Worm (Caenorhabditis elegans): Measurements from ENCODE around the gene alh-8.

alh-8 gene

ce11 chrII:11685177-11685576 is 43.7 kb upstream of the alh-8 start, which contains the start of gene C47D12.5:
TSS of gene C47D12.5 (minus strand) at chrII:11685277.
- TF ChIP-seq elt-3 (tag; optimal IDR thresholded peaks at IDR 0.05) (no peak), aha-1 (tag; optimal IDR thresholded peaks at IDR 0.05) (no peak), irx-1 (tag; optimal IDR thresholded peaks at IDR 0.05) (no peak), C16A3.4 (tag; optimal IDR thresholded peaks at IDR 0.05) (no peak), nhr-19 (GFP tag; conservative IDR thresholded peaks at IDR 0.05) (no peak), mep-1 (tag; optimal IDR thresholded peaks at IDR 0.05) (no peak), mab-9 (GFP tag; IDR thresholded peaks at IDR 0.05) (no peak), mdl-1 (tag; optimal IDR thresholded peaks at IDR 0.05) (no peak), fkh-8 (tag; optimal IDR thresholded peaks at IDR 0.05) (no peak)

- TF ChIP-seq rnt-1 (tag; optimal IDR thresholded peaks at IDR 0.05) = peak; percentile 14
- TF ChIP-seq nhr-77 (tag; optimal IDR thresholded peaks at IDR 0.05) = no peak
- TF ChIP-seq lin-14 (GFP tag; optimal IDR thresholded peaks at IDR 0.05) = peak; percentile 72
- no peak for TF ChIP-seq fkh-8 (tag; optimal IDR thresholded peaks at IDR 0.05)
- peak in 1 of 2 experiments; percentile 5 for TF ChIP-seq efl-1 (optimal IDR thresholded peaks at IDR 0.05)
- TF ChIP-seq efl-1 (GFP tag; optimal IDR thresholded peaks at IDR 0.05 in 1 of 2) = peak in 1 of 2 experiments; percentile 66
- peak; percentile 85 for TF ChIP-seq dsc-1 (tag; optimal IDR thresholded peaks at IDR 0.05)
These were observed 40.8 kb upstream of the alh-8 start for ce11 chrII:11688011-11688410.

ce11 chrII:11688643-11689042 is 40.2 kb upstream of the alh-8 start, which contains the start of gene kel-1:
TSS of gene kel-1 (plus strand) at chrII:11688943.
- TF ChIP-seq dsc-1 (tag; optimal IDR thresholded peaks at IDR 0.05) = no peak
- TF ChIP-seq Y116A8C.19 (tag; optimal IDR thresholded peaks at IDR 0.05; ENCODE audit: borderline replicate concordance) = no peak
- no peak for TF ChIP-seq dpl-1 (GFP tag; optimal IDR thresholded peaks at IDR 0.05)
- TF ChIP-seq ztf-4 (tag; optimal IDR thresholded peaks at IDR 0.05) = no peak
- no peak for TF ChIP-seq skn-1 (tag; optimal IDR thresholded peaks at IDR 0.05)
- TF ChIP-seq lin-39 (tag; optimal IDR thresholded peaks at IDR 0.05) = no peak
- TF ChIP-seq aha-1 (tag; optimal IDR thresholded peaks at IDR 0.05) = no peak
- no peak for TF ChIP-seq ceh-63 (GFP tag; optimal IDR thresholded peaks at IDR 0.05)
- no peak for TF ChIP-seq ceh-82 (tag; optimal IDR thresholded peaks at IDR 0.05)
- TF ChIP-seq nhr-28 (tag; optimal IDR thresholded peaks at IDR 0.05) = no peak
- no peak for TF ChIP-seq mab-9 (GFP tag; IDR thresholded peaks at IDR 0.05)
- TF ChIP-seq snpc-4 (tag; optimal IDR thresholded peaks at IDR 0.05) = no peak
- no peak for TF ChIP-seq nhr-71 (tag; optimal IDR thresholded peaks at IDR 0.05)
- TF ChIP-seq mep-1 (tag; optimal IDR thresholded peaks at IDR 0.05) = no peak
- no peak for TF ChIP-seq sox-4 (tag; optimal IDR thresholded peaks at IDR 0.05)
- TF ChIP-seq ets-5 (GFP tag; IDR thresholded peaks at IDR 0.05) = no peak
- TF ChIP-seq nhr-77 (tag; optimal IDR thresholded peaks at IDR 0.05) = no peak
- TF ChIP-seq hlh-4 (tag; optimal IDR thresholded peaks at IDR 0.05) = no peak
- TF ChIP-seq C04F5.9 (tag; optimal IDR thresholded peaks at IDR 0.05) = no peak
- TF ChIP-seq lir-3 (tag; optimal IDR thresholded peaks at IDR 0.05; ENCODE audit: poor library complexity) = no peak

ce11 chrII:11689941-11690340 is 38.9 kb upstream of the alh-8 start:
- TF ChIP-seq lin-39 (tag; optimal IDR thresholded peaks at IDR 0.05) (no peak), fkh-4 (tag; optimal IDR thresholded peaks at IDR 0.05; ENCODE audit: borderline replicate concordance) (no peak), dsc-1 (tag; optimal IDR thresholded peaks at IDR 0.05) (no peak), efl-3 (GFP tag; optimal IDR thresholded peaks at IDR 0.05) (no peak), mdl-1 (tag; optimal IDR thresholded peaks at IDR 0.05) (no peak), sox-4 (tag; optimal IDR thresholded peaks at IDR 0.05) (no peak), ceh-8 (GFP tag; optimal IDR thresholded peaks at IDR 0.05) (no peak), unc-98 (GFP tag; IDR thresholded peaks at IDR 0.05) (no peak), nhr-20 (tag; optimal IDR thresholded peaks at IDR 0.05) (no peak), sup-37 (GFP tag; optimal IDR thresholded peaks at IDR 0.05) (no peak), ztf-4 (tag; optimal IDR thresholded peaks at IDR 0.05) (no peak), egl-13 (tag; optimal IDR thresholded peaks at IDR 0.05) (no peak), ceh-88 (GFP tag; IDR thresholded peaks at IDR 0.05) (no peak), ceh-82 (tag; optimal IDR thresholded peaks at IDR 0.05) (no peak), snpc-4 (tag; optimal IDR thresholded peaks at IDR 0.05) (no peak), lir-3 (tag; optimal IDR thresholded peaks at IDR 0.05; ENCODE audit: poor library complexity) (no peak), hlh-17 (GFP tag; optimal IDR thresholded peaks at IDR 0.05; ENCODE audit: borderline replicate concordance) (no peak)
